Worm (Caenorhabditis elegans) whole organism, young adult: ENCODE results near the gene str-254.

ENCODE experiments used
- B0261.1 ChIP-seq: sonication (generic microtip); optimal IDR thresholded peaks from 2 replicates; lab custom pipeline; 2016; ENCODE audit warnings: mild to moderate bottlenecking, missing genetic modification characterization, moderate library complexity, missing compliant biosample characterization
- D2030.7 ChIP-seq: fragments of 200-800 bp; sonication (Bioruptor generic); IDR thresholded peaks from 2 replicates; pipeline ENCODE4 v1.3.6; 2022; ENCODE audit warnings: missing genetic modification reagents, missing genetic modification characterization, missing compliant biosample characterization
- F10E7.11 ChIP-seq: sonication (generic microtip); optimal IDR thresholded peaks from 2 replicates; lab custom pipeline; 2017; ENCODE audit warnings: mild to moderate bottlenecking, missing genetic modification characterization, moderate library complexity, missing compliant biosample characterization
- F22D6.2 ChIP-seq: sonication (generic microtip); optimal IDR thresholded peaks from 2 replicates; lab custom pipeline; 2016; ENCODE audit warnings: mild to moderate bottlenecking, missing genetic modification characterization, missing compliant biosample characterization
- F33H1.4 ChIP-seq: fragments of 200-800 bp; sonication (Bioruptor generic); IDR thresholded peaks from 2 replicates; pipeline ENCODE4 v1.3.6; 2022; ENCODE audit warnings: missing genetic modification reagents, missing genetic modification characterization, missing compliant biosample characterization
- F37B4.10 ChIP-seq: fragments of 200-800 bp; sonication (Bioruptor generic); IDR thresholded peaks from 2 replicates; pipeline ENCODE4 v1.3.6; 2022; ENCODE audit warnings: missing genetic modification characterization, missing compliant biosample characterization
- F39B2.1 ChIP-seq: fragments of 200-800 bp; sonication (Bioruptor generic); IDR thresholded peaks from 2 replicates; pipeline ENCODE4 v1.3.6; 2022; ENCODE audit warnings: missing genetic modification reagents, missing genetic modification characterization, missing compliant biosample characterization
- F55B11.4 ChIP-seq: sonication (generic microtip); optimal IDR thresholded peaks from 2 replicates; lab custom pipeline; 2016; ENCODE audit warnings: missing compliant biosample characterization, missing genetic modification characterization, borderline replicate concordance; ENCODE audit not compliant: insufficient read depth
- T26A5.8 ChIP-seq: sonication (generic microtip); optimal IDR thresholded peaks from 2 replicates; lab custom pipeline; 2016; ENCODE audit warnings: missing genetic modification characterization, missing compliant biosample characterization
- Y53F4B.3 ChIP-seq: fragments of 200-800 bp; sonication (Bioruptor generic); IDR thresholded peaks from 2 replicates; pipeline ENCODE4 v1.3.6; 2022; ENCODE audit warnings: missing genetic modification reagents, missing genetic modification characterization, missing compliant biosample characterization
- Y79H2A.3 ChIP-seq: fragments of 200-800 bp; sonication (Bioruptor generic); conservative IDR thresholded peaks from 2 replicates; pipeline ENCODE4 v1.3.6; 2022; ENCODE audit warnings: missing genetic modification reagents, missing genetic modification characterization, missing compliant biosample characterization
- aptf-2 ChIP-seq: fragments of 200-800 bp; sonication (Bioruptor generic); conservative IDR thresholded peaks from 2 replicates; pipeline ENCODE4 v1.3.6; 2022; ENCODE audit warnings: missing genetic modification reagents, missing genetic modification characterization, missing compliant biosample characterization
- aptf-3 ChIP-seq: fragments of 200-800 bp; sonication (Bioruptor generic); IDR thresholded peaks from 2 replicates; pipeline ENCODE4 v1.3.6; 2022; ENCODE audit warnings: missing genetic modification characterization, missing compliant biosample characterization
- atf-7 ChIP-seq: sonication (generic microtip); optimal IDR thresholded peaks from 2 replicates; lab custom pipeline; 2017; ENCODE audit warnings: mild to moderate bottlenecking, missing genetic modification characterization, missing compliant biosample characterization
- attf-3 ChIP-seq: fragments of 200-800 bp; sonication (Bioruptor generic); conservative IDR thresholded peaks from 2 replicates; pipeline ENCODE4 v1.3.6; 2022; ENCODE audit warnings: missing genetic modification reagents, missing genetic modification characterization, missing compliant biosample characterization
- attf-5 ChIP-seq: fragments of 200-800 bp; sonication (Bioruptor generic); optimal IDR thresholded peaks from 2 replicates; lab custom pipeline; 2018; ENCODE audit warnings: mild to moderate bottlenecking, missing genetic modification characterization, missing compliant biosample characterization
- bed-2 ChIP-seq: fragments of 200-800 bp; sonication (Bioruptor generic); IDR thresholded peaks from 2 replicates; pipeline ENCODE4 v1.3.6; 2022; ENCODE audit warnings: missing genetic modification reagents, missing genetic modification characterization, missing compliant biosample characterization
- gei-17 ChIP-seq: fragments of 200-800 bp; sonication (Bioruptor generic); optimal IDR thresholded peaks from 2 replicates; lab custom pipeline; 2018; ENCODE audit warnings: mild to moderate bottlenecking, missing genetic modification characterization, missing compliant biosample characterization
- him-1 ChIP-seq: sonication (generic microtip); optimal IDR thresholded peaks from 2 replicates; lab custom pipeline; 2016; ENCODE audit warnings: missing genotype, missing genetic modification reagents, missing genetic modification characterization, missing compliant biosample characterization
- hrde-1 ChIP-seq: sonication (generic microtip); optimal IDR thresholded peaks from 2 replicates; lab custom pipeline; 2016; ENCODE audit warnings: missing genetic modification characterization, mild to moderate bottlenecking, missing compliant biosample characterization, moderate library complexity, missing genotype, missing genetic modification reagents, borderline replicate concordance
- hsf-1 ChIP-seq: fragments of 200-800 bp; sonication (Bioruptor generic); IDR thresholded peaks from 2 replicates; pipeline ENCODE4 v1.3.6; 2022; ENCODE audit warnings: missing genetic modification reagents, missing genetic modification characterization, missing compliant biosample characterization
- lin-54 ChIP-seq: fragments of 200-800 bp; sonication (Bioruptor generic); optimal IDR thresholded peaks from 2 replicates; lab custom pipeline; 2018; ENCODE audit warnings: mild to moderate bottlenecking, missing genetic modification characterization, missing compliant biosample characterization
- lir-1 ChIP-seq: fragments of 200-800 bp; sonication (Bioruptor generic); conservative IDR thresholded peaks from 2 replicates; pipeline ENCODE4 v1.3.6; 2022; ENCODE audit warnings: missing genetic modification reagents, missing genetic modification characterization, missing compliant biosample characterization
- lsl-1 ChIP-seq: fragments of 200-800 bp; sonication (Bioruptor generic); optimal IDR thresholded peaks from 2 replicates; lab custom pipeline; 2018; ENCODE audit warnings: mild to moderate bottlenecking, missing genetic modification characterization, moderate library complexity, missing compliant biosample characterization
- madf-10 ChIP-seq: sonication (generic microtip); optimal IDR thresholded peaks from 2 replicates; lab custom pipeline; 2016; ENCODE audit warnings: mild to moderate bottlenecking, missing genetic modification characterization, missing compliant biosample characterization
- madf-3 ChIP-seq: fragments of 200-800 bp; sonication (Bioruptor generic); IDR thresholded peaks from 2 replicates; pipeline ENCODE4 v1.3.6; 2022; ENCODE audit warnings: missing genetic modification reagents, missing genetic modification characterization, missing compliant biosample characterization
- madf-6 ChIP-seq: fragments of 200-800 bp; sonication (Bioruptor generic); IDR thresholded peaks from 2 replicates; pipeline ENCODE4 v1.3.6; 2022; ENCODE audit warnings: missing genetic modification reagents, missing genetic modification characterization, missing compliant biosample characterization
- nfya-1 ChIP-seq: sonication (generic microtip); optimal IDR thresholded peaks from 2 replicates; lab custom pipeline; 2017; ENCODE audit warnings: antibody characterized with exemption, missing compliant biosample characterization, missing genetic modification characterization, borderline replicate concordance; ENCODE audit not compliant: insufficient read depth
- nfya-2 ChIP-seq: fragments of 200-800 bp; sonication (Bioruptor generic); IDR thresholded peaks from 2 replicates; pipeline ENCODE4 v1.3.6; 2022; ENCODE audit warnings: missing genetic modification reagents, missing genetic modification characterization, missing compliant biosample characterization
- nhr-120 ChIP-seq: fragments of 200-800 bp; sonication (Bioruptor generic); IDR thresholded peaks from 2 replicates; pipeline ENCODE4 v1.3.6; 2022; ENCODE audit warnings: missing genetic modification characterization, missing compliant biosample characterization
- nhr-27 ChIP-seq: fragments of 200-800 bp; sonication (Bioruptor generic); optimal IDR thresholded peaks from 2 replicates; lab custom pipeline; 2018; ENCODE audit warnings: mild to moderate bottlenecking, missing genetic modification characterization, moderate library complexity, missing compliant biosample characterization
- rec-8 ChIP-seq, 2 experiments: sonication (generic microtip); optimal IDR thresholded peaks; 2 replicates each; lab custom pipeline; 2016; ENCODE audit warnings: mild to moderate bottlenecking in 2 of 2, missing genetic modification characterization in 2 of 2, missing genetic modification reagents in 2 of 2, missing genotype in 2 of 2, missing biosample characterization in 1 of 2, missing compliant biosample characterization in 1 of 2, moderate library complexity in 1 of 2
- sea-2 ChIP-seq: fragments of 200-800 bp; sonication (Bioruptor generic); IDR thresholded peaks from 2 replicates; pipeline ENCODE4 v1.3.6; 2022; ENCODE audit warnings: missing genetic modification characterization, missing compliant biosample characterization
- unc-62 ChIP-seq: fragments of 150-350 bp; optimal IDR thresholded peaks from 2 replicates; lab custom pipeline; 2014; ENCODE audit warnings: missing biosample characterization, missing genetic modification reagents, missing genetic modification characterization
- xnd-1 ChIP-seq: sonication (generic microtip); optimal IDR thresholded peaks from 2 replicates; lab custom pipeline; 2016; ENCODE audit warnings: missing genotype, missing genetic modification reagents, missing genetic modification characterization, missing compliant biosample characterization
- ztf-18 ChIP-seq: sonication (generic microtip); optimal IDR thresholded peaks from 2 replicates; lab custom pipeline; 2016; ENCODE audit warnings: missing genotype, mild to moderate bottlenecking, missing genetic modification characterization, missing compliant biosample characterization
- ztf-6 ChIP-seq: fragments of 200-800 bp; sonication (Bioruptor generic); IDR thresholded peaks from 2 replicates; pipeline ENCODE4 v1.3.6; 2022; ENCODE audit warnings: missing genetic modification reagents, missing genetic modification characterization, missing compliant biosample characterization

The str-254 gene

DNA sequence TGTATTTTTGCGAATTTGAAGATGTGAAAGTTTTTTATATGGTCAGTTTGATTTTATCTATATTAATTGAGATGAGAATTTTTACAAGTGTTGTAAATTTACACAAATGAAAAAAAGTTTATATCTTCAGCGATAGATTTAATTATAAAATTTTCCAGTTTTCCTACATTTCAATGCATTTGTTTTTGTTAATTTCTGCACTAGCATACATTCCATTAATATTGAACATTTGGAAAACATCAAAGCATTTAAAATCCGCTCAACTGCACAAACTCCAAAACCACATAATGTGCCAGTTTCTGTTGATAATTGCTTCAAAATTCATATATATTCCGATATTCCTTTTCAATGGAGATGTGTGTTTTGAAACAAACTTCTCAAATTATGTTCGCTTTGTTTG, 29.6 kb upstream of the str-254 start, which contains the start of gene srh-277:
TSS of gene srh-277 (plus strand) at position 301 of the 400 bp plus-strand sequence.
- TF ChIP-seq aptf-3 (GFP tag; lab: Robert Waterston, UW), result no peak
- TF ChIP-seq Y79H2A.3, result no peak
- TF ChIP-seq ztf-6 (GFP tag; lab: Robert Waterston, UW), result no peak
- no peak for TF ChIP-seq sea-2 (GFP tag; lab: Robert Waterston, UW)

DNA sequence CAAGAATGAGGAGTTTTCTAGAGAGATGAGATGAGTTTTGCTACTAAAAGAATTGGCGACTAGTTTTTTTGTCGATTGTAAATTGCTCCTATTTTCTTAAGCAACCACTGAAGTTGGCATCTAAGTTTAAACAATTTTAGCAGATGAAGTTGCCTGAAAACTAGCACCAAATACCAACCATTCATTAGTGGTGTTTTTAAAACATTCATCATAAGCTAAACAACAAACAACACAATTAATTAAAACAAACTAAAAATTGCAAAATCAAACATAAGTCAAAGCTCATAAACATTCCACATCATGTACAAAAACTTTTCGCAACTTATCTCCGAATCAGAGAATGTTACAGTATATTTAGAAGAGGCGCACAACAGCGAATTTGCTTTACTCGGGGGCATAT, 28.8 kb upstream of the str-254 start, which contains the start of gene srz-13:
TSS of gene srz-13 (plus strand) at position 301 of the 400 bp plus-strand sequence.
- TF ChIP-seq ztf-18 (tag; lab: Kevin White, UChicago), result no peak
- no peak for TF ChIP-seq nfya-2 (GFP tag; lab: Robert Waterston, UW)
- TF ChIP-seq hrde-1 (tag; lab: Kevin White, UChicago), result no peak
- no peak for TF ChIP-seq lir-1 (GFP tag; lab: Robert Waterston, UW)
- no peak for TF ChIP-seq madf-3 (GFP tag; lab: Robert Waterston, UW)
- no peak for TF ChIP-seq sea-2 (GFP tag; lab: Robert Waterston, UW)
- no peak for TF ChIP-seq xnd-1 (tag; lab: Kevin White, UChicago)
- no peak for TF ChIP-seq him-1 (tag; lab: Kevin White, UChicago)
- TF ChIP-seq attf-3, result no peak
- no peak for TF ChIP-seq atf-7 (tag; lab: Kevin White, UChicago)
- TF ChIP-seq F10E7.11 (tag; lab: Kevin White, UChicago), result no peak
- TF ChIP-seq attf-5, result no peak
- TF ChIP-seq F22D6.2 (tag; lab: Kevin White, UChicago), result no peak

DNA sequence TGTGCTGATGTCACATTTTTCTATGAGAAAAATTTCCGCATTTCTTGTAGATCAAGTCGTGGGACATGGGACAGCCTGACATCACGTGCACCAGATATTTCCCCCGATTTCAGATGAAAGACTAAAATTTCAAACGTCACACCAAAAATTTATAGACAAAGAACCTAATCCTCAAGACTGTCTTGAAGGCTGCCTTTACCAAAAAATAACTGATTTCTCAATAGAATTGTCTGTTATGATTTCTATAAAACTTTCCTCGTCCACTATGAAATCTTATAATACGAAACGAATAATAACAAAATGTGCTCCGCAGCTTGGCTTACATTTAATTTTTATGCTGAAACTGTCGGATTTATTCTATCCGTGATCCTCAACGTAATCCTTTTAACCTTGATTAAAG, 27.1 kb upstream of the str-254 start, which contains the start of gene str-106:
TSS of gene str-106 (plus strand) at position 301 of the 400 bp plus-strand sequence.
- TF ChIP-seq nhr-120 (GFP tag; lab: Robert Waterston, UW), result no peak
- no peak for TF ChIP-seq gei-17 (GFP tag; lab: Kevin White, UChicago)
- no peak for TF ChIP-seq xnd-1 (tag; lab: Kevin White, UChicago)
- TF ChIP-seq nfya-1 (tag; lab: Kevin White, UChicago), result no peak
- no peak for TF ChIP-seq F55B11.4
- TF ChIP-seq attf-3, result no peak
- no peak for TF ChIP-seq D2030.7 (GFP tag; lab: Robert Waterston, UW)

DNA sequence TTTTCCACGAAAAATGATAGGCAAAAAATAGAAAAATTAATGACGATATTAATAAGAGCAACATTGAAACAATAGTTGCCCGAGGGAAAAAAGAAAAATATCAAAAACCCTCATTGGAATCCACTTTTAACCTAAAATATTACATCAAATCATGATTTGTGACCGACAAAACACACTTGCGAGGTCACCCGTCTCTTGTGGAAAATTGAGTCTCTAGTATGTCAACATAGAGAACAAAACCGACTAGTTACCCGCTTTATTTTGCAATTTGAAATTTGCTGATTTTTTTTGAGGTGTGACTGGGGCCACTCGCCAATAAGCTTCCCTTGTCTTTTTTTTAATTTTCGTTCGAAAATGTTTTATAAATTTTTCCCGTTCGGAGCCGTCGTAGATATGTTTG, 22.5 kb upstream of the str-254 start, which contains the start of gene cyp-33D1:
TSS of gene cyp-33D1 (minus strand) at position 101 of the 400 bp plus-strand sequence.
- TF ChIP-seq sea-2 (GFP tag; lab: Robert Waterston, UW) (no peak), lin-54 (GFP tag; lab: Kevin White, UChicago) (no peak), F33H1.4 (no peak), bed-2 (GFP tag; lab: Robert Waterston, UW) (no peak), ztf-18 (tag; lab: Kevin White, UChicago) (no peak), madf-10 (tag; lab: Kevin White, UChicago) (no peak), Y79H2A.3 (no peak), T26A5.8 (tag; lab: Kevin White, UChicago) (no peak), madf-3 (GFP tag; lab: Robert Waterston, UW) (no peak), aptf-2 (no peak), madf-6 (GFP tag; lab: Robert Waterston, UW) (no peak), lsl-1 (GFP tag; lab: Kevin White, UChicago) (no peak), unc-62 (GFP tag; lab: Kevin White, UChicago) (no peak), Y53F4B.3 (GFP tag; lab: Robert Waterston, UW) (no peak), rec-8 (tag; optimal IDR thresholded peaks at IDR 0.05; lab: Kevin White, UChicago) (no peak), hsf-1 (no peak), F39B2.1 (GFP tag; lab: Robert Waterston, UW) (no peak), B0261.1 (no peak), nhr-27 (tag; lab: Kevin White, UChicago) (no peak), F37B4.10 (GFP tag; lab: Robert Waterston, UW) (no peak)
